Worm (Caenorhabditis elegans) whole organism, young adult: ENCODE data around the gene spop-1.
"Not testable (repeated sequence)": the region's sequence is repeated elsewhere in the genome, so short reads cannot be mapped to it uniquely, and the experiment has no call there.

Experiments used
- B0019.2 ChIP-seq: fragments of 200-800 bp; sonication (Bioruptor generic); conservative IDR thresholded peaks from 2 replicates; pipeline ENCODE4 v1.3.6; 2022; ENCODE audit warnings: missing genetic modification reagents, missing genetic modification characterization, missing compliant biosample characterization
- D2030.7 ChIP-seq: fragments of 200-800 bp; sonication (Bioruptor generic); IDR thresholded peaks from 2 replicates; pipeline ENCODE4 v1.3.6; 2022; ENCODE audit warnings: missing genetic modification reagents, missing genetic modification characterization, missing compliant biosample characterization
- F33H1.4 ChIP-seq: fragments of 200-800 bp; sonication (Bioruptor generic); IDR thresholded peaks from 2 replicates; pipeline ENCODE4 v1.3.6; 2022; ENCODE audit warnings: missing genetic modification reagents, missing genetic modification characterization, missing compliant biosample characterization
- F49E8.2 ChIP-seq: sonication (generic microtip); optimal IDR thresholded peaks from 3 replicates; lab custom pipeline; 2017; ENCODE audit warnings: missing genetic modification characterization, mild to moderate bottlenecking, missing compliant biosample characterization, antibody characterized with exemption, moderate library complexity; ENCODE audit not compliant: insufficient read depth
- Y53F4B.3 ChIP-seq: fragments of 200-800 bp; sonication (Bioruptor generic); IDR thresholded peaks from 2 replicates; pipeline ENCODE4 v1.3.6; 2022; ENCODE audit warnings: missing genetic modification reagents, missing genetic modification characterization, missing compliant biosample characterization
- Y67H2A.10 ChIP-seq: fragments of 200-800 bp; sonication (Bioruptor generic); conservative IDR thresholded peaks from 2 replicates; pipeline ENCODE4 v1.3.6; 2022; ENCODE audit warnings: missing genetic modification reagents, missing genetic modification characterization, missing compliant biosample characterization
- Y79H2A.3 ChIP-seq: fragments of 200-800 bp; sonication (Bioruptor generic); conservative IDR thresholded peaks from 2 replicates; pipeline ENCODE4 v1.3.6; 2022; ENCODE audit warnings: missing genetic modification reagents, missing genetic modification characterization, missing compliant biosample characterization
- ama-1 ChIP-seq, 3 experiments: fragments of 150-350 bp in 1 of 3; sonication (generic microtip) in 2 of 3; optimal IDR thresholded peaks; 2 replicates each; lab custom pipeline; 2014 to 2018; ENCODE audit warnings: missing biosample characterization in 2 of 3, missing genetic modification characterization in 2 of 3, missing genetic modification reagents in 2 of 3
- attf-5 ChIP-seq: fragments of 200-800 bp; sonication (Bioruptor generic); optimal IDR thresholded peaks from 2 replicates; lab custom pipeline; 2018; ENCODE audit warnings: mild to moderate bottlenecking, missing genetic modification characterization, missing compliant biosample characterization
- bed-2 ChIP-seq: fragments of 200-800 bp; sonication (Bioruptor generic); IDR thresholded peaks from 2 replicates; pipeline ENCODE4 v1.3.6; 2022; ENCODE audit warnings: missing genetic modification reagents, missing genetic modification characterization, missing compliant biosample characterization
- cebp-1 ChIP-seq, 2 experiments: fragments of 200-800 bp in 1 of 2; sonication (Bioruptor generic) in 1 of 2; sonication (generic microtip) in 1 of 2; IDR thresholded peaks in 1 of 2; optimal IDR thresholded peaks in 1 of 2; 2 replicates each; pipeline versions ENCODE4 v1.3.6 to Lab custom; 2017 to 2022; ENCODE audit warnings: missing compliant biosample characterization in 2 of 2, missing genetic modification characterization in 2 of 2, mild to moderate bottlenecking in 1 of 2, missing genetic modification reagents in 1 of 2, moderate library complexity in 1 of 2
- ceh-27 ChIP-seq: fragments of 200-800 bp; sonication (Bioruptor generic); optimal IDR thresholded peaks from 2 replicates; lab custom pipeline; 2018; ENCODE audit warnings: mild to moderate bottlenecking, missing genetic modification characterization, moderate library complexity, missing compliant biosample characterization
- ceh-40 ChIP-seq: fragments of 200-800 bp; sonication (Bioruptor generic); IDR thresholded peaks from 2 replicates; pipeline ENCODE4 v1.3.6; 2022; ENCODE audit warnings: missing genetic modification characterization, missing compliant biosample characterization
- dox-1 ChIP-seq: fragments of 200-800 bp; sonication (Bioruptor generic); IDR thresholded peaks from 2 replicates; pipeline ENCODE4 v1.3.6; 2022; ENCODE audit warnings: missing genetic modification reagents, missing genetic modification characterization, missing compliant biosample characterization
- egl-44 ChIP-seq: fragments of 200-800 bp; sonication (Bioruptor generic); IDR thresholded peaks from 2 replicates; pipeline ENCODE4 v1.3.6; 2022; ENCODE audit warnings: missing genetic modification reagents, missing genetic modification characterization, missing compliant biosample characterization
- hmg-20 ChIP-seq: fragments of 200-800 bp; sonication (Bioruptor generic); IDR thresholded peaks from 2 replicates; pipeline ENCODE4 v1.3.6; 2022; ENCODE audit warnings: missing genetic modification reagents, missing genetic modification characterization, missing compliant biosample characterization
- let-526 ChIP-seq: fragments of 200-800 bp; sonication (Bioruptor generic); IDR thresholded peaks from 2 replicates; pipeline ENCODE4 v1.3.6; 2022; ENCODE audit warnings: missing genetic modification reagents, missing genetic modification characterization, missing compliant biosample characterization
- lin-35 ChIP-seq, 3 experiments: fragments of 150-350 bp in 2 of 3; sonication (generic microtip) in 1 of 3; optimal IDR thresholded peaks; 2 replicates each; lab custom pipeline; 2014 to 2018; ENCODE audit warnings: missing biosample characterization in 3 of 3, missing genetic modification characterization in 3 of 3, missing genetic modification reagents in 3 of 3
- lir-1 ChIP-seq: fragments of 200-800 bp; sonication (Bioruptor generic); conservative IDR thresholded peaks from 2 replicates; pipeline ENCODE4 v1.3.6; 2022; ENCODE audit warnings: missing genetic modification reagents, missing genetic modification characterization, missing compliant biosample characterization
- mel-28 ChIP-seq: sonication (generic microtip); optimal IDR thresholded peaks from 2 replicates; lab custom pipeline; 2016; ENCODE audit warnings: borderline replicate concordance, mild to moderate bottlenecking, missing genetic modification characterization, missing compliant biosample characterization
- mes-4 ChIP-seq: sonication (generic microtip); optimal IDR thresholded peaks from 2 replicates; lab custom pipeline; 2016; ENCODE audit warnings: missing genotype, missing genetic modification characterization, missing compliant biosample characterization
- nfya-1 ChIP-seq: sonication (generic microtip); optimal IDR thresholded peaks from 2 replicates; lab custom pipeline; 2017; ENCODE audit warnings: antibody characterized with exemption, missing compliant biosample characterization, missing genetic modification characterization, borderline replicate concordance; ENCODE audit not compliant: insufficient read depth
- nfya-2 ChIP-seq: fragments of 200-800 bp; sonication (Bioruptor generic); IDR thresholded peaks from 2 replicates; pipeline ENCODE4 v1.3.6; 2022; ENCODE audit warnings: missing genetic modification reagents, missing genetic modification characterization, missing compliant biosample characterization
- nhr-179 ChIP-seq: sonication (generic microtip); optimal IDR thresholded peaks from 2 replicates; lab custom pipeline; 2016; ENCODE audit warnings: mild to moderate bottlenecking, missing genetic modification characterization, missing compliant biosample characterization
- nhr-80 ChIP-seq: sonication (generic microtip); optimal IDR thresholded peaks from 2 replicates; lab custom pipeline; 2016; ENCODE audit warnings: missing genetic modification characterization, missing compliant biosample characterization
- pbrm-1 ChIP-seq: fragments of 200-800 bp; sonication (Bioruptor generic); IDR thresholded peaks from 2 replicates; pipeline ENCODE4 v1.3.6; 2022; ENCODE audit warnings: missing genetic modification reagents, missing genetic modification characterization, missing compliant biosample characterization
- rpc-1 ChIP-seq, 2 experiments: fragments of 150-350 bp in 1 of 2; sonication (generic microtip) in 1 of 2; optimal IDR thresholded peaks; 2 replicates each; lab custom pipeline; 2014 to 2018; ENCODE audit warnings: missing biosample characterization in 1 of 2, missing genetic modification characterization in 1 of 2, missing genetic modification reagents in 1 of 2, missing genotype in 1 of 2
- snpc-1.3 ChIP-seq: sonication (generic microtip); optimal IDR thresholded peaks from 2 replicates; lab custom pipeline; 2017; ENCODE audit warnings: missing genetic modification characterization, mild to moderate bottlenecking, missing compliant biosample characterization, antibody characterized with exemption, moderate library complexity, missing genotype, missing genetic modification reagents; ENCODE audit not compliant: insufficient read depth
- tbp1 ChIP-seq: fragments of 200-800 bp; sonication (Bioruptor generic); optimal IDR thresholded peaks from 2 replicates; lab custom pipeline; 2018; ENCODE audit warnings: mild to moderate bottlenecking, missing genetic modification characterization, missing compliant biosample characterization
- tlf-1 ChIP-seq: fragments of 200-800 bp; sonication (Bioruptor generic); optimal IDR thresholded peaks from 2 replicates; lab custom pipeline; 2018; ENCODE audit warnings: mild to moderate bottlenecking, missing genetic modification characterization, missing compliant biosample characterization
- ztf-18 ChIP-seq: sonication (generic microtip); optimal IDR thresholded peaks from 2 replicates; lab custom pipeline; 2016; ENCODE audit warnings: missing genotype, mild to moderate bottlenecking, missing genetic modification characterization, missing compliant biosample characterization
- ztf-6 ChIP-seq: fragments of 200-800 bp; sonication (Bioruptor generic); IDR thresholded peaks from 2 replicates; pipeline ENCODE4 v1.3.6; 2022; ENCODE audit warnings: missing genetic modification reagents, missing genetic modification characterization, missing compliant biosample characterization

Gene spop-1

DNA sequence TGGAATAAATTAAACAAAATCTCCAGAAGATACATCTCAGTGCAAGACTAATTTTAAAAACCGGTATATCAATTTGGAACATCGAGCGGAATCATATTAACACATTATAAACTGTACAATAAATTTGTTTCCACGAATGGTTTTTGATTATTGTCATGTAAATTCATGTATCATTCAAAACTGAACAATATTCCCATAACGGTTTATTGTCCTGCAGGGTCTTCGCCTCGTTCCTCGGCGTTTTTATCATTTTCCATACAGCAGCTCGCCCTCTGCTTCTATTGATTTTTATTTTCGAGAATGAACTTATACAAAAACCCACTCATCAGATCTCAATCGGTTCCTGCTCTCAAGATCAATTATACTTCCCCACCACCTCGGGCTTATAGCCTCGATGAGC lies 38.9 kb downstream of the spop-1 start, which contains the start of gene T16G12.8:
T16G12.8 (plus strand) TSS at position 301 of the 400 bp plus-strand sequence.
- TF ChIP-seq nhr-80 (tag; lab: Kevin White, UChicago) (no peak), egl-44 (no peak), Y67H2A.10 (GFP tag; lab: Robert Waterston, UW) (no peak), ceh-27 (GFP tag; lab: Kevin White, UChicago) (no peak), let-526 (GFP tag; lab: Robert Waterston, UW) (no peak)

DNA sequence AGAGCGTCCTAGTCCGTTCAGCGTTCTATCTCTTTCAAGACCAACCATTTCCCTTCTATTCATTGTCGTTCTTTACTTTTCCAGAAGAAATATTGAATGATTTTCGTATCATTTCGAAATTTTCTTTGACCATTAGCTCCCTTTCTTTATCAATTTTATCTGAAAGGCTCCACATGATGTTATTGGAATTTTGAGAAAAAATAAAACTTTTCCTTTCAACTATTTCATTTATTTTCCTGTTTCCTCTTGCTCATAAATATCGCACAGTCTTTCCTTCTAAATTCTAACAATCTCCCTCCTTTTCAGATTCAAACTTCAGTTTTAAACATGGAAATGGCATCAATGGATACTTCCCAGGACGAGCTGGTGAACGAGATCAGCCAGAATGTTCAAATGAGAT lies 40.4 kb downstream of the spop-1 start, which contains the start of gene T16G12.4:
T16G12.4 (plus strand) TSS at position 301 of the 400 bp plus-strand sequence.
- TF ChIP-seq lir-1 (GFP tag; lab: Robert Waterston, UW) (no peak), nfya-1 (tag; lab: Kevin White, UChicago) (no peak), ceh-40 (GFP tag; lab: Robert Waterston, UW) (no peak), dox-1 (GFP tag; lab: Robert Waterston, UW) (no peak), ama-1 (optimal IDR thresholded peaks at IDR 0.05; lab: Kevin White, UChicago) (no peak), ama-1 (GFP tag; optimal IDR thresholded peaks at IDR 0.05; lab: Kevin White, UChicago) (no peak), mes-4 (tag; lab: Kevin White, UChicago) (no peak), nhr-179 (tag; lab: Kevin White, UChicago) (no peak), snpc-1.3 (no peak), tlf-1 (GFP tag; lab: Kevin White, UChicago) (no peak), D2030.7 (no peak), nfya-2 (GFP tag; lab: Robert Waterston, UW) (no peak), pbrm-1 (no peak), ztf-18 (no peak), rpc-1 (optimal IDR thresholded peaks at IDR 0.05; lab: Kevin White, UChicago) (no peak), rpc-1 (tag; optimal IDR thresholded peaks at IDR 0.05; lab: Kevin White, UChicago) (no peak), F49E8.2 (tag; lab: Kevin White, UChicago) (no peak), hmg-20 (GFP tag; lab: Robert Waterston, UW) (no peak), Y53F4B.3 (GFP tag; lab: Robert Waterston, UW) (no peak), ztf-6 (GFP tag; lab: Robert Waterston, UW) (no peak)

DNA sequence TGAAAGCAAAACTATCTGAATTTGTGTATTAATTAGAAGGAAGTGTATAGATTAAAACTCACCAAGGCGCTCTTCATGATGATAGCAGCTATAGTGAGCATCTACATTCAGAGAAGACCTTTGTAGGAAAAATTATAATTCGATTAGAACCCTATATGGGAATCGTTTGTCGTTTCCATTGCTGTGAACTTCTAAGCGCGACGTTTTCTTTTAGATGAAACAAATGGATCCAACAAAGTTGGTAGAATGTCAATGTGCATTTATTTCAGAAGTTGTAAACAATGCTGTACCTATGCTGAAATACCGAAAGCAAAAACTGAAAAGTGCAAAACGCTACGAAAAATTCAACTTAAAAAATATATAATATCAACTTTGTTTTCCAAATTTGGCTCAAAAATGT lies 41.8 kb downstream of the spop-1 start, which contains the start of gene T16G12.10:
T16G12.10 (minus strand) TSS at position 101 of the 400 bp plus-strand sequence.
- TF ChIP-seq bed-2 (GFP tag; lab: Robert Waterston, UW) (no peak), attf-5 (GFP tag; lab: Kevin White, UChicago) (no peak), tbp1 (GFP tag; lab: Kevin White, UChicago) (no peak), hmg-20 (GFP tag; lab: Robert Waterston, UW) (no peak), cebp-1 (GFP tag; IDR thresholded peaks at IDR 0.05; lab: Robert Waterston, UW) (no peak), cebp-1 (tag; optimal IDR thresholded peaks at IDR 0.05; lab: Kevin White, UChicago) (no peak), ztf-18 (no peak), mel-28 (tag; lab: Kevin White, UChicago) (no peak)

DNA sequence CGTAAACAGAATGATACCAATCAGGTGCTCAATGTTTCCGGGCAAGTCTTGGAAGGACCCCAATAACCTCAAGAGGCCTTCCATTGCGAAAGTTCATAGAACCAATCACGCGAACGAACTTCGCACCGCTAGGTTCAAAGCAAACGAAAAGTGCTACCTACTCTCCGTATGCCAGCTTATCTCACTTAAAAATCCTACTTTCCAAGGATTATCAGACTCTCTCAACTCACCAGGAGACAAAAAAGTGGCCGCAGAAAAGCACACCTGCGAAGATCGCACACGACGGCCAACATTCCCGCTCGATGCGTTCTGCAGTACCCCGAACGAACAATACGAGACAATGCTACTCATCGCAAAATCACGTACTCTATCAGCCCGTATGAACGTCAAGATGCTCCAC lies 44.6 kb downstream of the spop-1 start, which contains the start of gene T16G12.12:
T16G12.12 (plus strand) TSS at position 301 of the 400 bp plus-strand sequence.
- TF ChIP-seq F33H1.4 (GFP tag; lab: Robert Waterston, UW) = peak; percentile 12; the same call in 1 of the 2 replicates

DNA sequence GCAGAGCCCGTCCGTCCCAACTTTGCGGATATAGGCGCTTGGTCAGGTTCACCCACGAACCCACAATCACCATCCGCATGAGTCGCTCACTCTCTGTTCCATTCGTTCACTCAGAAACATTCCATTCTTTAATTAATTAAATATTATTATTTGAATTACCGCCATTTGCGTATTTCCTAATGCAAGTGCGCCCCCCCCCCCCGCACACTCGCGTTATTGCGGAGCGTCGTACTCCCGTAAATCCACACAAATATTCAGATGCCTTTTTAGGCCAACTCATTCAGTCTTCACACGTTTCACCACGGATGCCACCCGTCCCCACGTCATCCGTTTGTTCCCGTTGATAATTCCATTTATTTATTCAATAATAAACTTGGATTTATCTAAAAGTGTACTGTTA lies 47.6 kb downstream of the spop-1 start, which contains the start of gene T16G12.3:
T16G12.3 (plus strand) TSS at position 301 of the 400 bp plus-strand sequence.
- TF ChIP-seq Y79H2A.3; B0019.2; lin-35 (GFP tag; optimal IDR thresholded peaks at IDR 0.05; lab: Kevin White, UChicago): not testable (repeated sequence)
